Fruit fly (Drosophila melanogaster): Measurements from ENCODE around the gene CG5916.

CG5916 gene

dm6 chr3R:16097661-16098329, 49.0 kb upstream of the CG5916 start (continued):
- no peak for TF ChIP-seq exex (tag; optimal IDR thresholded peaks at IDR 0.05)
- no peak for TF ChIP-seq D19B (GFP tag; optimal IDR thresholded peaks at IDR 0.05)
- TF ChIP-seq CG14667 (GFP tag; IDR thresholded peaks at IDR 0.05): peak; percentile 67; the same call in 1 of the 2 replicates
- TF ChIP-seq psq (GFP tag; optimal IDR thresholded peaks at IDR 0.05): peak; percentile 8
- peak; percentile 44 for TF ChIP-seq repo (GFP tag; optimal IDR thresholded peaks at IDR 0.05)
- TF ChIP-seq CG11398 (GFP tag; optimal IDR thresholded peaks at IDR 0.05): peak; percentile 51
- peak; percentile 19 for TF ChIP-seq CG12299 (tag; optimal IDR thresholded peaks at IDR 0.05)
- peak; percentile 89 for TF ChIP-seq row (GFP tag; IDR thresholded peaks at IDR 0.05)
- TF ChIP-seq zf30C (GFP tag; optimal IDR thresholded peaks at IDR 0.05): no peak
- TF ChIP-seq CoRest (tag; optimal IDR thresholded peaks at IDR 0.05): peak; percentile 74
- TF ChIP-seq CG17612 (GFP tag; IDR thresholded peaks at IDR 0.05): peak; percentile 41; the same call in 1 of the 2 replicates
- peak; percentile 57 for TF ChIP-seq en (GFP tag; optimal IDR thresholded peaks at IDR 0.05)
- TF ChIP-seq Hey (tag; optimal IDR thresholded peaks at IDR 0.05): no peak
- TF ChIP-seq insv (GFP tag; optimal IDR thresholded peaks at IDR 0.05): no peak
- no peak for TF ChIP-seq Vsx1 (GFP tag; optimal IDR thresholded peaks at IDR 0.05)
- TF ChIP-seq CG1602 (GFP tag; optimal IDR thresholded peaks at IDR 0.05): peak; percentile 79
- TF ChIP-seq pros (GFP tag; optimal IDR thresholded peaks at IDR 0.05): no peak
- TF ChIP-seq Oaz (GFP tag; IDR thresholded peaks at IDR 0.05): 0 out of 2 replicates have a peak, but pooled peaks have one; percentile 21
- no peak for TF ChIP-seq Gsc (GFP tag; IDR thresholded peaks at IDR 0.05)
- TF ChIP-seq Scr (GFP tag; IDR thresholded peaks at IDR 0.05; ENCODE audit: partially characterized antibody): no peak
- peak; percentile 85 for TF ChIP-seq CG14710 (tag; optimal IDR thresholded peaks at IDR 0.05)
- peak; percentile 51 for TF ChIP-seq p53 (GFP tag; optimal IDR thresholded peaks at IDR 0.05)
- peak; percentile 38 for TF ChIP-seq Sry-δ (GFP tag; optimal IDR thresholded peaks at IDR 0.05)
- TF ChIP-seq Trl (optimal IDR thresholded peaks at IDR 0.05): no peak
- peak; percentile 74 for TF ChIP-seq Trl (GFP tag; optimal IDR thresholded peaks at IDR 0.05)
- TF ChIP-seq HLH54F (GFP tag; optimal IDR thresholded peaks at IDR 0.05): peak; percentile 60
- peak; percentile 50 for TF ChIP-seq CG10654 (GFP tag; optimal IDR thresholded peaks at IDR 0.05)
- peak; percentile 35 for TF ChIP-seq Myb (GFP tag; optimal IDR thresholded peaks at IDR 0.05)
- peak; percentile 59 for TF ChIP-seq CG18476 (GFP tag; optimal IDR thresholded peaks at IDR 0.05)
- peak; percentile 49 for TF ChIP-seq run (tag; optimal IDR thresholded peaks at IDR 0.05)
- no peak for TF ChIP-seq ham (GFP tag; IDR thresholded peaks at IDR 0.05)
- peak; percentile 73; the same call in 1 of the 2 replicates for TF ChIP-seq sob (GFP tag; IDR thresholded peaks at IDR 0.05)
- TF ChIP-seq CG1233 (GFP tag; optimal IDR thresholded peaks at IDR 0.05): peak; percentile 79
- TF ChIP-seq bcd (GFP tag; optimal IDR thresholded peaks at IDR 0.05): peak; percentile 51
- peak; percentile 24 for TF ChIP-seq CG12071 (GFP tag; optimal IDR thresholded peaks at IDR 0.05)
- peak; percentile 79 for TF ChIP-seq btn (GFP tag; optimal IDR thresholded peaks at IDR 0.05)
- peak; percentile 42 for TF ChIP-seq CG10565 (GFP tag; optimal IDR thresholded peaks at IDR 0.05)
- TF ChIP-seq Blimp-1 (GFP tag; optimal IDR thresholded peaks at IDR 0.05): peak; percentile 86
- TF ChIP-seq kay (GFP tag; optimal IDR thresholded peaks at IDR 0.05): peak; percentile 33
- TF ChIP-seq CG13123 (GFP tag; optimal IDR thresholded peaks at IDR 0.05): no peak
- TF ChIP-seq CG7786 (GFP tag; optimal IDR thresholded peaks at IDR 0.05): peak; percentile 64
- peak; percentile 92 for TF ChIP-seq CG10959 (GFP tag; IDR thresholded peaks at IDR 0.05)
